Worm (Caenorhabditis elegans) whole organism, midembryonic: ENCODE data around the gene T25B9.9.

Experiments
- flt-1 ChIP-seq: fragments of 200-800 bp; sonication (Bioruptor generic); IDR thresholded peaks from 2 replicates; pipeline ENCODE4 v1.3.6; 2022; ENCODE audit warnings: missing genetic modification characterization, missing compliant biosample characterization
- ref-1 ChIP-seq: fragments of 200-800 bp; sonication (Bioruptor generic); conservative IDR thresholded peaks from 2 replicates; pipeline ENCODE4 v1.3.6; 2022; ENCODE audit warnings: missing genetic modification reagents, missing genetic modification characterization, missing compliant biosample characterization
- ztf-29 ChIP-seq: fragments of 200-800 bp; sonication (Bioruptor generic); IDR thresholded peaks from 2 replicates; pipeline ENCODE4 v1.3.6; 2022; ENCODE audit warnings: missing genetic modification reagents, missing genetic modification characterization, missing compliant biosample characterization

DNA sequence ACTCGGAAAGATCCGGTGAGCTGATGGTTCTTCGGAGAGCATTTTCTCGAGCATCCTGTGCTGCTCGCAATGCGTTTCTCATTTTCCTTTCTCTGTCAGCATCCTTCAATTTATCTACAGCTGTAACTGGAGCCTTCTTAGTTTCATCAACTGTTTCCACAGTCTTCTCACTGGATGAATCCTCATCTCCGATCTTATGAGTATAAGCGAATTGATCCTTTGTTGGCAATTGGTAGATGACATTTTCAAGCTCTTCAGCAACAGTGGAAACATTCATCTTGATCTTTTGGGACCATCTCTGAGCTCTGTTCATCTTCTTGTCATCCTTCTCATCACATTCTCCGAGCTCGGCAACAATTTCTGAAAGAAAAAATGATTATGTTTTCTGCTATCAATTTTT is 9.9 kb downstream of the T25B9.9 start:
- TF ChIP-seq ref-1 (GFP tag; lab: Robert Waterston, UW) = no peak
- no peak for TF ChIP-seq ztf-29 (GFP tag; lab: Robert Waterston, UW)
- TF ChIP-seq flt-1 (GFP tag; lab: Robert Waterston, UW) = no peak
